Worm (Caenorhabditis elegans): ENCODE measurements around the gene F49E2.2.

DNA sequence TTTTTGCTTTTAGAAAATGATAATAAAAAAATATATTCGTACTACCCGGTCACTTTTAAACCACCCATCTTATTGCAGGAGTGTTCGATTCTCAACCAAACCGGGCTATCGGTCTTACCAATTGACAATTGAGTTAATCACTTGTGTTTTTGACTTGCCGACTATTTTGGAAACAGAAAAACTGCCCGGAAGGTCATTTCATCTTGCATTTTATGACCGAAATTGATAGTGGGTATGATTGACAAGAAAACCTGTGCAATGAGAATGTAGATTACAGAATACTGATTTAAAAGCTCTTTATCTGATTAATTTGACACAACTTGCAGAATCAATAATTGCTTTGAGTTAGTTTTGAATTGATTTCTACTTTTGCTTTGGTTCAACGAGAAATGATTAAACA, 49.4 kb upstream of the F49E2.2 start, which contains the start of gene C07B5.2:
- TF ChIP-seq zag-1 (tag; optimal IDR thresholded peaks at IDR 0.05) (no peak), aly-2 (tag; optimal IDR thresholded peaks at IDR 0.05) (no peak), dmd-9 (GFP tag; IDR thresholded peaks at IDR 0.05) (no peak), ZK337.2 (GFP tag; IDR thresholded peaks at IDR 0.05) (no peak), ama-1 (optimal IDR thresholded peaks at IDR 0.05) (no peak), ceh-28 (tag; optimal IDR thresholded peaks at IDR 0.05) (no peak), daf-8 (GFP tag; IDR thresholded peaks at IDR 0.05) (no peak), unc-62 (GFP tag; optimal IDR thresholded peaks at IDR 0.05 in 1 of 2) (no peak), unc-62 (tag; optimal IDR thresholded peaks at IDR 0.05) (no peak), nhr-25 (tag; optimal IDR thresholded peaks at IDR 0.05; ENCODE audit: borderline replicate concordance, insufficient read depth) (no peak), ceh-82 (tag; optimal IDR thresholded peaks at IDR 0.05) (no peak), nhr-76 (tag; optimal IDR thresholded peaks at IDR 0.05) (no peak), mdt-29 (GFP tag; IDR thresholded peaks at IDR 0.05) (no peak)
